Worm (Caenorhabditis elegans) whole organism, L4 larva: Measurements from ENCODE around the gene kvs-1.

ENCODE experiments used
- F10B5.3 ChIP-seq: sonication (generic microtip); optimal IDR thresholded peaks from 2 replicates; lab custom pipeline; 2016; ENCODE audit warnings: mild to moderate bottlenecking, missing genetic modification characterization, missing compliant biosample characterization
- T20F7.1 ChIP-seq: fragments of 200-800 bp; sonication (Bioruptor generic); optimal IDR thresholded peaks from 2 replicates; lab custom pipeline; 2018; ENCODE audit warnings: mild to moderate bottlenecking, missing genetic modification characterization, missing compliant biosample characterization
- Y48G9A.11 ChIP-seq: fragments of 200-800 bp; sonication (Bioruptor generic); IDR thresholded peaks from 2 replicates; pipeline ENCODE4 v1.3.6; 2022; ENCODE audit warnings: missing genetic modification reagents, missing genetic modification characterization, missing compliant biosample characterization
- Y5F2A.4 ChIP-seq: fragments of 200-800 bp; sonication (Bioruptor generic); optimal IDR thresholded peaks from 2 replicates; lab custom pipeline; 2018; ENCODE audit warnings: mild to moderate bottlenecking, missing genetic modification characterization, missing compliant biosample characterization
- ZK546.5 ChIP-seq, 2 experiments: sonication (generic microtip); optimal IDR thresholded peaks; 2 replicates each; lab custom pipeline; 2017; ENCODE audit warnings: missing biosample characterization in 2 of 2, missing genetic modification characterization in 2 of 2
- ama-1 ChIP-seq: fragments of 150-350 bp; optimal IDR thresholded peaks from 2 replicates; lab custom pipeline; 2014; ENCODE audit warnings: inconsistent platforms, mixed read lengths
- ceh-20 ChIP-seq: fragments of 200-800 bp; sonication (Bioruptor generic); IDR thresholded peaks from 2 replicates; pipeline ENCODE4 v1.3.6; 2022; ENCODE audit warnings: missing genetic modification reagents, missing genetic modification characterization, missing compliant biosample characterization
- daf-12 ChIP-seq: fragments of 150-350 bp; optimal IDR thresholded peaks from 2 replicates; lab custom pipeline; 2014; ENCODE audit warnings: missing biosample characterization, missing genetic modification reagents, missing genetic modification characterization
- dmd-6 ChIP-seq: fragments of 200-800 bp; sonication (Bioruptor generic); IDR thresholded peaks from 2 replicates; pipeline ENCODE4 v1.3.6; 2022; ENCODE audit warnings: missing genetic modification reagents, missing genetic modification characterization, missing compliant biosample characterization
- dmd-8 ChIP-seq: fragments of 200-800 bp; sonication (Bioruptor generic); IDR thresholded peaks from 2 replicates; pipeline ENCODE4 v1.3.6; 2022; ENCODE audit warnings: missing genetic modification characterization, missing compliant biosample characterization
- egl-43 ChIP-seq: fragments of 200-800 bp; sonication (Bioruptor generic); IDR thresholded peaks from 2 replicates; pipeline ENCODE4 v1.3.6; 2022; ENCODE audit warnings: missing genetic modification reagents, missing genetic modification characterization, missing compliant biosample characterization
- fos-1 ChIP-seq: fragments of 150-350 bp; optimal IDR thresholded peaks from 2 replicates; lab custom pipeline; 2014; ENCODE audit warnings: missing biosample characterization, missing genetic modification characterization
- gei-8 ChIP-seq: fragments of 200-800 bp; sonication (Bioruptor generic); optimal IDR thresholded peaks from 2 replicates; lab custom pipeline; 2018; ENCODE audit warnings: mild to moderate bottlenecking, missing genetic modification characterization, missing compliant biosample characterization
- hlh-30 ChIP-seq: sonication (generic microtip); optimal IDR thresholded peaks from 2 replicates; lab custom pipeline; 2017; ENCODE audit warnings: antibody characterized with exemption, mild to moderate bottlenecking, missing genetic modification characterization, missing compliant biosample characterization; ENCODE audit not compliant: insufficient read depth
- hmg-1.1 ChIP-seq: fragments of 200-800 bp; sonication (Bioruptor generic); IDR thresholded peaks from 2 replicates; pipeline ENCODE4 v1.3.6; 2022; ENCODE audit warnings: missing genetic modification reagents, missing genetic modification characterization, missing compliant biosample characterization
- jun-1 ChIP-seq: fragments of 150-350 bp; optimal IDR thresholded peaks from 2 replicates; lab custom pipeline; 2014; ENCODE audit warnings: missing biosample characterization, missing genetic modification reagents, missing genetic modification characterization
- lin-1 ChIP-seq: fragments of 200-800 bp; sonication (Bioruptor generic); IDR thresholded peaks from 2 replicates; pipeline ENCODE4 v1.3.6; 2022; ENCODE audit warnings: missing genetic modification reagents, missing genetic modification characterization, missing compliant biosample characterization
- lin-15B ChIP-seq: fragments of 150-350 bp; sonication (generic microtip); optimal IDR thresholded peaks from 3 replicates; lab custom pipeline; 2014; ENCODE audit warnings: missing biosample characterization, missing genetic modification characterization
- lin-29 ChIP-seq: fragments of 200-800 bp; sonication (Bioruptor generic); IDR thresholded peaks from 2 replicates; pipeline ENCODE4 v1.3.6; 2022; ENCODE audit warnings: missing genetic modification reagents, missing genetic modification characterization, missing compliant biosample characterization
- lsy-2 ChIP-seq, 2 experiments: fragments of 150-350 bp in 1 of 2; sonication (generic microtip) in 1 of 2; optimal IDR thresholded peaks; 2 replicates each; lab custom pipeline; 2014 to 2017; ENCODE audit warnings: missing biosample characterization in 2 of 2, missing genetic modification characterization in 2 of 2
- madf-5 ChIP-seq, 2 experiments: fragments of 200-800 bp; sonication (Bioruptor generic); IDR thresholded peaks; 2 replicates each; pipeline ENCODE4 v1.3.6; 2022; ENCODE audit warnings: missing compliant biosample characterization in 2 of 2, missing genetic modification characterization in 2 of 2
- madf-9 ChIP-seq: fragments of 200-800 bp; sonication (Bioruptor generic); conservative IDR thresholded peaks from 2 replicates; pipeline ENCODE4 v1.3.6; 2022; ENCODE audit warnings: missing genetic modification reagents, missing genetic modification characterization, missing compliant biosample characterization
- mdl-1 ChIP-seq, 2 experiments: fragments of 150-350 bp in 1 of 2; sonication (generic microtip) in 1 of 2; optimal IDR thresholded peaks; 2 replicates each; lab custom pipeline; 2014 to 2017; ENCODE audit warnings: missing biosample characterization in 2 of 2, missing genetic modification characterization in 2 of 2
- mep-1 ChIP-seq: fragments of 150-350 bp; sonication (generic microtip); optimal IDR thresholded peaks from 3 replicates; lab custom pipeline; 2014; ENCODE audit warnings: missing biosample characterization, missing genetic modification characterization
- mxl-3 ChIP-seq: fragments of 200-800 bp; sonication (Bioruptor generic); optimal IDR thresholded peaks from 2 replicates; lab custom pipeline; 2018; ENCODE audit warnings: mild to moderate bottlenecking, missing genetic modification characterization, missing compliant biosample characterization
- nhr-111 ChIP-seq: fragments of 200-800 bp; sonication (Bioruptor generic); optimal IDR thresholded peaks from 2 replicates; lab custom pipeline; 2018; ENCODE audit warnings: mild to moderate bottlenecking, missing genetic modification characterization, missing compliant biosample characterization
- nhr-25 ChIP-seq: sonication (generic microtip); optimal IDR thresholded peaks from 2 replicates; lab custom pipeline; 2017; ENCODE audit warnings: missing genetic modification characterization, mild to moderate bottlenecking, missing compliant biosample characterization, antibody characterized with exemption, moderate library complexity, borderline replicate concordance; ENCODE audit not compliant: insufficient read depth
- nhr-6 ChIP-seq: fragments of 150-350 bp; optimal IDR thresholded peaks from 2 replicates; lab custom pipeline; 2014; ENCODE audit warnings: missing biosample characterization, missing genetic modification characterization
- nhr-76 ChIP-seq: fragments of 150-350 bp; optimal IDR thresholded peaks from 2 replicates; lab custom pipeline; 2014; ENCODE audit warnings: missing biosample characterization, missing genetic modification characterization
- pha-4 ChIP-seq, 2 experiments: fragments of 150-350 bp in 1 of 2; fragments of 200-800 bp in 1 of 2; sonication (Bioruptor generic) in 1 of 2; IDR thresholded peaks in 1 of 2; optimal IDR thresholded peaks in 1 of 2; 2 replicates each; pipeline versions ENCODE4 v1.3.6 to Lab custom; 2014 to 2022; ENCODE audit warnings: missing genetic modification characterization in 2 of 2, missing genetic modification reagents in 2 of 2, missing biosample characterization in 1 of 2, missing compliant biosample characterization in 1 of 2
- php-3 ChIP-seq: fragments of 200-800 bp; sonication (Bioruptor generic); IDR thresholded peaks from 2 replicates; pipeline ENCODE4 v1.3.6; 2022; ENCODE audit warnings: missing genetic modification reagents, missing genetic modification characterization, missing compliant biosample characterization
- pqm-1 ChIP-seq: sonication (generic microtip); optimal IDR thresholded peaks from 2 replicates; lab custom pipeline; 2017; ENCODE audit warnings: missing biosample characterization, missing genetic modification characterization
- set-16 ChIP-seq: fragments of 200-800 bp; sonication (Bioruptor generic); IDR thresholded peaks from 2 replicates; pipeline ENCODE4 v1.3.6; 2022; ENCODE audit warnings: missing genetic modification reagents, missing genetic modification characterization, missing compliant biosample characterization
- snpc-1.2 ChIP-seq: fragments of 200-800 bp; sonication (Bioruptor generic); IDR thresholded peaks from 2 replicates; pipeline ENCODE4 v1.3.6; 2022; ENCODE audit warnings: missing genetic modification reagents, missing genetic modification characterization, missing compliant biosample characterization
- spr-3 ChIP-seq: fragments of 200-800 bp; sonication (Bioruptor generic); optimal IDR thresholded peaks from 2 replicates; lab custom pipeline; 2018; ENCODE audit warnings: mild to moderate bottlenecking, missing genetic modification characterization, missing compliant biosample characterization
- tag-97 ChIP-seq: fragments of 200-800 bp; sonication (Bioruptor generic); IDR thresholded peaks from 2 replicates; pipeline ENCODE4 v1.3.6; 2022; ENCODE audit warnings: missing genetic modification characterization, missing compliant biosample characterization
- unc-62 ChIP-seq, 3 experiments: fragments of 150-350 bp in 1 of 3; sonication (generic microtip); optimal IDR thresholded peaks in 2 of 3; peaks in 1 of 3; 1 replicate in 1 of 3; 2 replicates in 2 of 3; lab custom pipeline; 2014 to 2017; ENCODE audit warnings: missing biosample characterization in 3 of 3, missing genetic modification characterization in 3 of 3, missing genetic modification reagents in 3 of 3, missing genotype in 1 of 3
- zfp-3 ChIP-seq: fragments of 200-800 bp; sonication (Bioruptor generic); conservative IDR thresholded peaks from 2 replicates; pipeline ENCODE4 v1.3.6; 2022; ENCODE audit warnings: missing genetic modification reagents, missing genetic modification characterization, missing compliant biosample characterization
- zip-11 ChIP-seq: fragments of 200-800 bp; sonication (Bioruptor generic); IDR thresholded peaks from 2 replicates; pipeline ENCODE4 v1.3.6; 2022; ENCODE audit warnings: missing genetic modification characterization, missing compliant biosample characterization
- ztf-11 ChIP-seq: fragments of 150-350 bp; optimal IDR thresholded peaks from 2 replicates; lab custom pipeline; 2014; ENCODE audit warnings: missing biosample characterization, missing genetic modification characterization
- ztf-7 ChIP-seq: fragments of 150-350 bp; optimal IDR thresholded peaks from 2 replicates; lab custom pipeline; 2014; ENCODE audit warnings: missing biosample characterization, missing genetic modification characterization

The kvs-1 gene

ce11 chrX:7681965-7682946 lies 24.7 kb downstream of the kvs-1 start, which contains the start of gene unc-18 (continued):
- TF ChIP-seq tag-97 = no peak
- no peak for TF ChIP-seq nhr-111 (GFP tag; lab: Kevin White, UChicago)
- TF ChIP-seq lin-1 (GFP tag; lab: Robert Waterston, UW) = no peak
- TF ChIP-seq php-3 (GFP tag; lab: Robert Waterston, UW) = no peak
- TF ChIP-seq mdl-1 (tag; optimal IDR thresholded peaks at IDR 0.05; lab: Kevin White, UChicago) = peak in 1 of 2 experiments; percentile 12
- no peak for TF ChIP-seq T20F7.1 (GFP tag; lab: Kevin White, UChicago)
- TF ChIP-seq F10B5.3 (tag; lab: Kevin White, UChicago) = no peak
- TF ChIP-seq unc-62 (GFP tag; optimal IDR thresholded peaks at IDR 0.05 in 1 of 2; lab: Kevin White, UChicago) = peak in 1 of 2 experiments; percentile 99
- TF ChIP-seq unc-62 (tag; optimal IDR thresholded peaks at IDR 0.05; lab: Kevin White, UChicago) = no peak
- TF ChIP-seq dmd-8 (GFP tag; lab: Robert Waterston, UW) = no peak
- no peak for TF ChIP-seq ZK546.5 (tag; optimal IDR thresholded peaks at IDR 0.05; lab: Kevin White, UChicago)
- no peak for TF ChIP-seq spr-3 (GFP tag; lab: Kevin White, UChicago)
- TF ChIP-seq zip-11 (GFP tag; lab: Robert Waterston, UW) = no peak
- TF ChIP-seq lin-15B (tag; lab: Kevin White, UChicago) = no peak
- no peak for TF ChIP-seq Y48G9A.11 (GFP tag; lab: Robert Waterston, UW)

DNA sequence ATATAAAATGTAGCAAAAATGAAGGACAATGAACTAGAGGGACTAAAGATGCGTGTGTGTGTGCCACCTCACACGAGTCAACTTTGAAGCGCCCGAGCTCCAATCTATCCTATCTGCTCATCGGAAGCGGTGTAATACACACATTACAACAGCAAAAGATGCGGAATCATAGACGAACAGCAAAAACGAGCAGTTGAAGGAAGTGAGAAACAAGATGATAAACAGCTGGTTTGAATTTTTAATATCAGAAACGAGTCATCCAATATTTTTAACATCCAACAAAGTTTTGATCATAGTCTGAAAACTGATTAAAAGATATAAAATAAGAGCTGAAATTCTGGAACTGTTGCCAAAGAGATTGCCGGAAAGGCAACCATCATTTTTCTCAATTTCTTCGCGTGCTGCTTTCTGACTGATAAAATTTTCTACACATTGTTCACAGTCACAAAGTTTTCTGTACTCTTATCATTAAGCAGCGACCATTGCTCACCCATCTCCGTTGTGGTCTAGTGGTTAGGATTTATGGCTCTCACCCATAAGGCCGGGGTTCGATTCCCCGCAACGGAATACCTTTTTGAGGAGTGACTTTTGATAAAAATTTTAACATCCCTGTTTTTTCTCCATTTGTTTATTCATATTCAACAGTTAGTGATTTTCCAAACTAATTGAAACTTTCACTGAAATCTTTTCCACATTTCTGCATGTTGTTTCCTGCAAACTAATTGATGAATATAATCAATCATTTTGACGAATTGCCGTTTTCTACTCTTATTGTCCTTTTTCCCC lies 26.2 kb downstream of the kvs-1 start, which contains the start of gene stn-2:
Gene stn-2 (minus strand): TSS at position 75 of the 786 bp plus-strand sequence.
- TF ChIP-seq jun-1 (tag; lab: Kevin White, UChicago) = no peak
- TF ChIP-seq ztf-7 (tag; lab: Kevin White, UChicago) = no peak
- TF ChIP-seq zfp-3 (GFP tag; lab: Robert Waterston, UW) = no peak
- TF ChIP-seq dmd-6 (GFP tag; lab: Robert Waterston, UW) = peak; percentile 48
- TF ChIP-seq mep-1 (tag; lab: Kevin White, UChicago) = no peak
- no peak for TF ChIP-seq fos-1 (tag; lab: Kevin White, UChicago)
- TF ChIP-seq gei-8 (GFP tag; lab: Kevin White, UChicago) = peak; percentile 33
- no peak for TF ChIP-seq lin-29 (GFP tag; lab: Robert Waterston, UW)
- 0 out of 2 replicates have a peak, but pooled peaks have one; percentile 49 for TF ChIP-seq egl-43 (GFP tag; lab: Robert Waterston, UW)
- TF ChIP-seq dmd-8 (GFP tag; lab: Robert Waterston, UW) = 0 out of 2 replicates have a peak, but pooled peaks have one; percentile 64
- TF ChIP-seq lsy-2 (tag; optimal IDR thresholded peaks at IDR 0.05; lab: Kevin White, UChicago) = peak in 1 of 2 experiments; percentile 8
- no peak for TF ChIP-seq ceh-20 (GFP tag; lab: Robert Waterston, UW)
- no peak for TF ChIP-seq ama-1 (lab: Kevin White, UChicago)
- no peak for TF ChIP-seq nhr-6 (tag; lab: Kevin White, UChicago)
- no peak for TF ChIP-seq pqm-1 (tag; lab: Kevin White, UChicago)
- no peak for TF ChIP-seq set-16 (GFP tag; lab: Robert Waterston, UW)
- TF ChIP-seq mdl-1 (tag; optimal IDR thresholded peaks at IDR 0.05; lab: Kevin White, UChicago) = no peak
- peak; percentile 56; the same call in 1 of the 2 replicates for TF ChIP-seq pha-4 (GFP tag; IDR thresholded peaks at IDR 0.05; lab: Robert Waterston, UW)
- TF ChIP-seq pha-4 (tag; optimal IDR thresholded peaks at IDR 0.05; lab: Kevin White, UChicago) = peak; percentile 10
- no peak for TF ChIP-seq F10B5.3 (tag; lab: Kevin White, UChicago)
- TF ChIP-seq madf-9 (GFP tag; lab: Robert Waterston, UW) = peak; percentile 52; the same call in 1 of the 2 replicates
- TF ChIP-seq hlh-30 = no peak
- no peak for TF ChIP-seq nhr-111 (GFP tag; lab: Kevin White, UChicago)
- TF ChIP-seq ztf-11 (tag; lab: Kevin White, UChicago) = no peak
- TF ChIP-seq mxl-3 (GFP tag; lab: Kevin White, UChicago) = no peak
- no peak for TF ChIP-seq madf-5 (GFP tag; IDR thresholded peaks at IDR 0.05; lab: Robert Waterston, UW)
- TF ChIP-seq hmg-1.1 (GFP tag; lab: Robert Waterston, UW) = no peak
- TF ChIP-seq daf-12 = no peak
- peak; percentile 44 for TF ChIP-seq T20F7.1 (GFP tag; lab: Kevin White, UChicago)
- TF ChIP-seq Y5F2A.4 (GFP tag; lab: Kevin White, UChicago) = no peak
- no peak for TF ChIP-seq ZK546.5 (tag; optimal IDR thresholded peaks at IDR 0.05; lab: Kevin White, UChicago)
- TF ChIP-seq unc-62 (GFP tag; optimal IDR thresholded peaks at IDR 0.05 in 1 of 2; lab: Kevin White, UChicago) = peak in 1 of 2 experiments; percentile 72
- no peak for TF ChIP-seq unc-62 (tag; optimal IDR thresholded peaks at IDR 0.05; lab: Kevin White, UChicago)
- no peak for TF ChIP-seq nhr-25
- peak; percentile 70 for TF ChIP-seq snpc-1.2 (GFP tag; lab: Robert Waterston, UW)
- TF ChIP-seq nhr-76 (tag; lab: Kevin White, UChicago) = no peak
